Worm (Caenorhabditis elegans) whole organism, L4 larva: ENCODE results near the gene T09A5.5.

Experiments used
- F10B5.3 ChIP-seq: sonication (generic microtip); optimal IDR thresholded peaks from 2 replicates; lab custom pipeline; 2016; ENCODE audit warnings: mild to moderate bottlenecking, missing genetic modification characterization, missing compliant biosample characterization
- F26F4.8 ChIP-seq: fragments of 200-800 bp; sonication (Bioruptor generic); conservative IDR thresholded peaks from 2 replicates; pipeline ENCODE4 v1.3.6; 2022; ENCODE audit warnings: missing genetic modification characterization, missing compliant biosample characterization
- F37D6.2 ChIP-seq: sonication (generic microtip); optimal IDR thresholded peaks from 2 replicates; lab custom pipeline; 2016; ENCODE audit warnings: mild to moderate bottlenecking, missing genetic modification characterization, missing compliant biosample characterization
- R02D3.7 ChIP-seq: fragments of 150-350 bp; sonication (generic microtip); optimal IDR thresholded peaks from 3 replicates; lab custom pipeline; 2014; ENCODE audit warnings: missing biosample characterization, missing genetic modification characterization
- T26A8.4 ChIP-seq: fragments of 200-800 bp; sonication (Bioruptor generic); IDR thresholded peaks from 2 replicates; pipeline ENCODE4 v1.3.6; 2022; ENCODE audit warnings: missing genetic modification characterization, missing compliant biosample characterization
- Y5F2A.4 ChIP-seq: fragments of 200-800 bp; sonication (Bioruptor generic); optimal IDR thresholded peaks from 2 replicates; lab custom pipeline; 2018; ENCODE audit warnings: mild to moderate bottlenecking, missing genetic modification characterization, missing compliant biosample characterization
- ZK337.2 ChIP-seq: fragments of 200-800 bp; sonication (Bioruptor generic); IDR thresholded peaks from 2 replicates; pipeline ENCODE4 v1.3.6; 2022; ENCODE audit warnings: missing genetic modification reagents, missing genetic modification characterization, missing compliant biosample characterization
- ZK546.5 ChIP-seq, 2 experiments: sonication (generic microtip); optimal IDR thresholded peaks; 2 replicates each; lab custom pipeline; 2017; ENCODE audit warnings: missing biosample characterization in 2 of 2, missing genetic modification characterization in 2 of 2
- aly-2 ChIP-seq: sonication (generic microtip); optimal IDR thresholded peaks from 2 replicates; lab custom pipeline; 2018; ENCODE audit warnings: missing biosample characterization, missing genetic modification characterization
- ceh-20 ChIP-seq: fragments of 200-800 bp; sonication (Bioruptor generic); IDR thresholded peaks from 2 replicates; pipeline ENCODE4 v1.3.6; 2022; ENCODE audit warnings: missing genetic modification reagents, missing genetic modification characterization, missing compliant biosample characterization
- ceh-32 ChIP-seq: sonication (generic microtip); optimal IDR thresholded peaks from 2 replicates; lab custom pipeline; 2016; ENCODE audit warnings: mild to moderate bottlenecking, missing genetic modification characterization, missing compliant biosample characterization; ENCODE audit not compliant: poor library complexity
- ceh-62 ChIP-seq: sonication (generic microtip); optimal IDR thresholded peaks from 2 replicates; lab custom pipeline; 2017; ENCODE audit warnings: missing biosample characterization, missing genetic modification characterization
- ceh-82 ChIP-seq: sonication (generic microtip); optimal IDR thresholded peaks from 2 replicates; lab custom pipeline; 2017; ENCODE audit warnings: missing biosample characterization, missing genetic modification characterization
- ces-1 ChIP-seq: fragments of 150-350 bp; sonication (generic microtip); optimal IDR thresholded peaks from 4 replicates; lab custom pipeline; 2014; ENCODE audit warnings: missing biosample characterization, missing genetic modification reagents, missing genetic modification characterization
- cey-2 ChIP-seq: sonication (generic microtip); optimal IDR thresholded peaks from 3 replicates; lab custom pipeline; 2017; ENCODE audit warnings: missing genetic modification characterization, mild to moderate bottlenecking, missing compliant biosample characterization, antibody characterized with exemption, borderline replicate concordance; ENCODE audit not compliant: insufficient read depth
- daf-16 ChIP-seq, 3 experiments: sonication (generic microtip); optimal IDR thresholded peaks; 2 replicates each; lab custom pipeline; 2016 to 2017; ENCODE audit warnings: missing genetic modification characterization in 3 of 3, missing genetic modification reagents in 3 of 3, mild to moderate bottlenecking in 2 of 3, missing compliant biosample characterization in 2 of 3, missing biosample characterization in 1 of 3, moderate library complexity in 1 of 3
- daf-8 ChIP-seq: fragments of 200-800 bp; sonication (Bioruptor generic); IDR thresholded peaks from 2 replicates; pipeline ENCODE4 v1.3.6; 2022; ENCODE audit warnings: missing genetic modification characterization, missing compliant biosample characterization
- dmd-9 ChIP-seq: fragments of 200-800 bp; sonication (Bioruptor generic); IDR thresholded peaks from 2 replicates; pipeline ENCODE4 v1.3.6; 2022; ENCODE audit warnings: missing genetic modification reagents, missing genetic modification characterization, missing compliant biosample characterization
- dve-1 ChIP-seq: sonication (generic microtip); optimal IDR thresholded peaks from 2 replicates; lab custom pipeline; 2017; ENCODE audit warnings: antibody characterized with exemption, mild to moderate bottlenecking, missing genetic modification characterization, missing compliant biosample characterization; ENCODE audit not compliant: insufficient read depth
- egl-43 ChIP-seq: fragments of 200-800 bp; sonication (Bioruptor generic); IDR thresholded peaks from 2 replicates; pipeline ENCODE4 v1.3.6; 2022; ENCODE audit warnings: missing genetic modification reagents, missing genetic modification characterization, missing compliant biosample characterization
- hmg-1.1 ChIP-seq: fragments of 200-800 bp; sonication (Bioruptor generic); IDR thresholded peaks from 2 replicates; pipeline ENCODE4 v1.3.6; 2022; ENCODE audit warnings: missing genetic modification reagents, missing genetic modification characterization, missing compliant biosample characterization
- jun-1 ChIP-seq: fragments of 150-350 bp; optimal IDR thresholded peaks from 2 replicates; lab custom pipeline; 2014; ENCODE audit warnings: missing biosample characterization, missing genetic modification reagents, missing genetic modification characterization
- lin-15B ChIP-seq: fragments of 150-350 bp; sonication (generic microtip); optimal IDR thresholded peaks from 3 replicates; lab custom pipeline; 2014; ENCODE audit warnings: missing biosample characterization, missing genetic modification characterization
- lsy-2 ChIP-seq, 2 experiments: fragments of 150-350 bp in 1 of 2; sonication (generic microtip) in 1 of 2; optimal IDR thresholded peaks; 2 replicates each; lab custom pipeline; 2014 to 2017; ENCODE audit warnings: missing biosample characterization in 2 of 2, missing genetic modification characterization in 2 of 2
- madf-5 ChIP-seq, 2 experiments: fragments of 200-800 bp; sonication (Bioruptor generic); IDR thresholded peaks; 2 replicates each; pipeline ENCODE4 v1.3.6; 2022; ENCODE audit warnings: missing compliant biosample characterization in 2 of 2, missing genetic modification characterization in 2 of 2
- mdl-1 ChIP-seq, 2 experiments: fragments of 150-350 bp in 1 of 2; sonication (generic microtip) in 1 of 2; optimal IDR thresholded peaks; 2 replicates each; lab custom pipeline; 2014 to 2017; ENCODE audit warnings: missing biosample characterization in 2 of 2, missing genetic modification characterization in 2 of 2
- mdt-29 ChIP-seq: fragments of 200-800 bp; sonication (Bioruptor generic); IDR thresholded peaks from 2 replicates; pipeline ENCODE4 v1.3.6; 2022; ENCODE audit warnings: missing genetic modification reagents, missing genetic modification characterization, missing compliant biosample characterization
- mep-1 ChIP-seq: fragments of 150-350 bp; sonication (generic microtip); optimal IDR thresholded peaks from 3 replicates; lab custom pipeline; 2014; ENCODE audit warnings: missing biosample characterization, missing genetic modification characterization
- mes-2 ChIP-seq: sonication (generic microtip); optimal IDR thresholded peaks from 2 replicates; lab custom pipeline; 2016; ENCODE audit warnings: missing genotype, mild to moderate bottlenecking, missing genetic modification characterization, missing compliant biosample characterization; ENCODE audit not compliant: poor library complexity, severe bottlenecking
- nhr-11 ChIP-seq: fragments of 150-350 bp; optimal IDR thresholded peaks from 2 replicates; lab custom pipeline; 2014; ENCODE audit warnings: missing biosample characterization, missing genetic modification characterization
- nhr-237 ChIP-seq: sonication (generic microtip); optimal IDR thresholded peaks from 2 replicates; lab custom pipeline; 2017; ENCODE audit warnings: missing biosample characterization, missing genetic modification characterization
- nhr-42 ChIP-seq: fragments of 200-800 bp; sonication (Bioruptor generic); IDR thresholded peaks from 2 replicates; pipeline ENCODE4 v1.3.6; 2022; ENCODE audit warnings: missing genetic modification characterization, missing compliant biosample characterization
- nhr-48 ChIP-seq: sonication (generic microtip); optimal IDR thresholded peaks from 2 replicates; lab custom pipeline; 2016; ENCODE audit warnings: mild to moderate bottlenecking, missing genetic modification characterization, missing compliant biosample characterization
- nhr-6 ChIP-seq: fragments of 150-350 bp; optimal IDR thresholded peaks from 2 replicates; lab custom pipeline; 2014; ENCODE audit warnings: missing biosample characterization, missing genetic modification characterization
- php-3 ChIP-seq: fragments of 200-800 bp; sonication (Bioruptor generic); IDR thresholded peaks from 2 replicates; pipeline ENCODE4 v1.3.6; 2022; ENCODE audit warnings: missing genetic modification reagents, missing genetic modification characterization, missing compliant biosample characterization
- set-16 ChIP-seq: fragments of 200-800 bp; sonication (Bioruptor generic); IDR thresholded peaks from 2 replicates; pipeline ENCODE4 v1.3.6; 2022; ENCODE audit warnings: missing genetic modification reagents, missing genetic modification characterization, missing compliant biosample characterization
- snpc-1.2 ChIP-seq: fragments of 200-800 bp; sonication (Bioruptor generic); IDR thresholded peaks from 2 replicates; pipeline ENCODE4 v1.3.6; 2022; ENCODE audit warnings: missing genetic modification reagents, missing genetic modification characterization, missing compliant biosample characterization
- snpc-4 ChIP-seq: fragments of 150-350 bp; optimal IDR thresholded peaks from 2 replicates; lab custom pipeline; 2014; ENCODE audit warnings: missing biosample characterization, missing genetic modification characterization
- spr-1 ChIP-seq: sonication (generic microtip); optimal IDR thresholded peaks from 2 replicates; lab custom pipeline; 2016; ENCODE audit warnings: mild to moderate bottlenecking, missing genetic modification characterization, missing compliant biosample characterization
- tag-97 ChIP-seq: fragments of 200-800 bp; sonication (Bioruptor generic); IDR thresholded peaks from 2 replicates; pipeline ENCODE4 v1.3.6; 2022; ENCODE audit warnings: missing genetic modification characterization, missing compliant biosample characterization
- tra-1 ChIP-seq: fragments of 200-800 bp; sonication (Bioruptor generic); IDR thresholded peaks from 2 replicates; pipeline ENCODE4 v1.3.6; 2022; ENCODE audit warnings: missing genetic modification reagents, missing genetic modification characterization, missing compliant biosample characterization
- unc-39 ChIP-seq: sonication (generic microtip); optimal IDR thresholded peaks from 2 replicates; lab custom pipeline; 2017; ENCODE audit warnings: missing biosample characterization, missing genetic modification characterization
- zfp-2 ChIP-seq: sonication (generic microtip); optimal IDR thresholded peaks from 2 replicates; lab custom pipeline; 2016; ENCODE audit warnings: mild to moderate bottlenecking, missing genetic modification characterization, missing compliant biosample characterization
- zfp-3 ChIP-seq: fragments of 200-800 bp; sonication (Bioruptor generic); conservative IDR thresholded peaks from 2 replicates; pipeline ENCODE4 v1.3.6; 2022; ENCODE audit warnings: missing genetic modification reagents, missing genetic modification characterization, missing compliant biosample characterization
- zip-11 ChIP-seq: fragments of 200-800 bp; sonication (Bioruptor generic); IDR thresholded peaks from 2 replicates; pipeline ENCODE4 v1.3.6; 2022; ENCODE audit warnings: missing genetic modification characterization, missing compliant biosample characterization
- zip-2 ChIP-seq: fragments of 150-350 bp; optimal IDR thresholded peaks from 2 replicates; lab custom pipeline; 2014; ENCODE audit warnings: missing biosample characterization, missing genetic modification characterization
- ztf-11 ChIP-seq: fragments of 150-350 bp; optimal IDR thresholded peaks from 2 replicates; lab custom pipeline; 2014; ENCODE audit warnings: missing biosample characterization, missing genetic modification characterization
- ztf-7 ChIP-seq: fragments of 150-350 bp; optimal IDR thresholded peaks from 2 replicates; lab custom pipeline; 2014; ENCODE audit warnings: missing biosample characterization, missing genetic modification characterization

T09A5.5 gene

DNA sequence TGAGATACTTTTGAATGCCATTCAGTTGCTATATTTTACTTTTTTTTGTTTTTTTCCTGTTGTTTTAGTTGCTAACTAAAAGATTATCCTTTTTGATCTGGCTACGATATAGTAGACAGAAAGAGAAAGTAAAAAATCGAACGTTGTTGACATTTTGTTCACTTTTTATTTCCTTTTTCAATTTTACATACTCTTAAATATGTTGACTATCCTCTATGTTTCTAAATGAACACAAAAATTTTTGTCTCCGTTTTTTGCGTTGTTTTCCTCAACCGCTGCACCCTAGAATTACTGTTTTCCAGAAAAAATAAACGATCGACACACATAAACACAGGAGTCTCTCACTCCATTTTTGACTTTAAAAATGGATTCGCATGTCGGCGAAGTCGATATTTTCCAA, 11.5 kb downstream of the T09A5.5 start, which contains the start of gene klp-3:
Gene klp-3, plus strand, starts transcription at position 301 of the 400 bp plus-strand sequence.
- TF ChIP-seq Y5F2A.4 (GFP tag; lab: Kevin White, UChicago), result no peak
- TF ChIP-seq ceh-62, result no peak
- no peak for TF ChIP-seq nhr-6 (tag; lab: Kevin White, UChicago)
- no peak for TF ChIP-seq ces-1
- TF ChIP-seq ztf-11 (tag; lab: Kevin White, UChicago), result no peak
- TF ChIP-seq ceh-82, result no peak
- no peak for TF ChIP-seq cey-2 (tag; lab: Kevin White, UChicago)
- TF ChIP-seq nhr-48 (tag; lab: Kevin White, UChicago), result no peak
- no peak for TF ChIP-seq lsy-2 (tag; optimal IDR thresholded peaks at IDR 0.05; lab: Kevin White, UChicago)
- no peak for TF ChIP-seq zip-2 (tag; lab: Kevin White, UChicago)
- no peak for TF ChIP-seq ceh-20 (GFP tag; lab: Robert Waterston, UW)
- TF ChIP-seq mes-2 (tag; lab: Kevin White, UChicago), result no peak
- TF ChIP-seq set-16 (GFP tag; lab: Robert Waterston, UW), result no peak
- no peak for TF ChIP-seq madf-5 (GFP tag; IDR thresholded peaks at IDR 0.05; lab: Robert Waterston, UW)
- TF ChIP-seq ZK546.5 (tag; optimal IDR thresholded peaks at IDR 0.05; lab: Kevin White, UChicago), result no peak
- no peak for TF ChIP-seq jun-1 (tag; lab: Kevin White, UChicago)

ce11 chrII:7839703-7840102, 13.9 kb downstream of the T09A5.5 start:
- TF ChIP-seq ceh-32 (tag; lab: Kevin White, UChicago) (no peak), daf-16 (GFP tag; optimal IDR thresholded peaks at IDR 0.05; lab: Kevin White, UChicago) (no peak), daf-16 (tag; optimal IDR thresholded peaks at IDR 0.05; lab: Kevin White, UChicago) (no peak), ztf-7 (tag; lab: Kevin White, UChicago) (no peak), daf-8 (no peak), snpc-4 (tag; lab: Kevin White, UChicago) (no peak), egl-43 (GFP tag; lab: Robert Waterston, UW) (no peak), mes-2 (tag; lab: Kevin White, UChicago) (no peak), php-3 (GFP tag; lab: Robert Waterston, UW) (no peak), dmd-9 (GFP tag; lab: Robert Waterston, UW) (no peak), zfp-3 (no peak)
- TF ChIP-seq, all 104 proteins: peak for 0

ce11 chrII:7838661-7839060, 14.9 kb downstream of the T09A5.5 start:
- TF ChIP-seq mep-1 (tag; lab: Kevin White, UChicago) (peak; percentile 10), nhr-48 (tag; lab: Kevin White, UChicago) (no peak), F26F4.8 (no peak), snpc-4 (tag; lab: Kevin White, UChicago) (no peak), zfp-2 (no peak), T26A8.4 (GFP tag; lab: Robert Waterston, UW) (no peak), lsy-2 (tag; optimal IDR thresholded peaks at IDR 0.05; lab: Kevin White, UChicago) (peak in 1 of 2 experiments; percentile 45), tra-1 (no peak), nhr-42 (GFP tag; lab: Robert Waterston, UW) (no peak), spr-1 (tag; lab: Kevin White, UChicago) (no peak), F10B5.3 (no peak), mdt-29 (GFP tag; lab: Robert Waterston, UW) (no peak), mdl-1 (tag; optimal IDR thresholded peaks at IDR 0.05; lab: Kevin White, UChicago) (peak in 1 of 2 experiments; percentile 28), zip-11 (GFP tag; lab: Robert Waterston, UW) (no peak), nhr-237 (tag; lab: Kevin White, UChicago) (no peak), R02D3.7 (tag; lab: Kevin White, UChicago) (no peak), unc-39 (tag; lab: Kevin White, UChicago) (no peak), F37D6.2 (tag; lab: Kevin White, UChicago) (no peak), jun-1 (tag; lab: Kevin White, UChicago) (no peak), tag-97 (GFP tag; lab: Robert Waterston, UW) (no peak), aly-2 (tag; lab: Kevin White, UChicago) (no peak), cey-2 (tag; lab: Kevin White, UChicago) (no peak), snpc-1.2 (GFP tag; lab: Robert Waterston, UW) (no peak), lin-15B (tag; lab: Kevin White, UChicago) (no peak), dve-1 (tag; lab: Kevin White, UChicago) (no peak), nhr-11 (tag; lab: Kevin White, UChicago) (no peak), ZK337.2 (GFP tag; lab: Robert Waterston, UW) (no peak), nhr-6 (tag; lab: Kevin White, UChicago) (no peak), hmg-1.1 (GFP tag; lab: Robert Waterston, UW) (peak; percentile 79)
